Worm (Caenorhabditis elegans): ENCODE measurements around the gene K12H6.5.

DNA sequence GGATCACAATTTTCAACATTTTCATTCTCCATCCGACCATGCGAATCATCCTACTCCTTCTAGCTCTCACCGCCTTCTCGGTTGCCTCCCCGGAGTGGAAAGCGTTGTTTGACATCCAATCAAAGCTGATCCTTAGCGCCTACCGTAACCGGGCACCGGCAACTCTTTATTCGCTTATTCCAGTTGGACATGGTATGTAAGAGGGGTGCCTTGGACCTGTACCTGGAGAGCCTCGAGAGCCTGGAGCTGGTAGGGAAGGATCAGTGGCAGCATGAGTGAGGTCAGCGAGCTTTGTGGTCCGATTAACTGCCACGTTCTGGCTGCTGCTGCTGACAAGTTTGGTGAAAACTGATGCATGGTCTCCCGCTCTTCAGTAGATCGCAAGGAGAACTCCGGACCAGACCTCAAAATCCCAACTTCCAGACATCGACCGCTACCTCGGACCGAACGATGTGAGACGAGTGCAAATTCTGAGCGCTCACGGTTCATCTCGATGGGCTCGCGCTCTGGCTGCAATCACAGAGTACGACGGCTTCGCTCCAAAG, 2.0 kb upstream of the K12H6.5 start, which contains the start of gene K12H6.8:
- TF ChIP-seq him-1 (tag; optimal IDR thresholded peaks at IDR 0.05) (no peak), dao-5 (tag; optimal IDR thresholded peaks at IDR 0.05) (no peak)

Measured in whole organism, L4/young adult.